Fruit fly (Drosophila melanogaster) whole organism, embryonic: ENCODE measurements around the gene gpp.

Source experiments
- Bteb2 ChIP-seq: fragments of 200-800 bp; sonication (Bioruptor generic); optimal IDR thresholded peaks from 2 replicates; lab custom pipeline; 2016; ENCODE audit warnings: missing biosample characterization, missing genetic modification characterization
- CG10147 ChIP-seq: fragments of 200-800 bp; sonication (Bioruptor generic); optimal IDR thresholded peaks from 2 replicates; lab custom pipeline; 2019; ENCODE audit warnings: missing biosample characterization, mild to moderate bottlenecking, missing genetic modification characterization, moderate library complexity
- CG10654 ChIP-seq: fragments of 200-800 bp; sonication (Bioruptor generic); optimal IDR thresholded peaks from 2 replicates; lab custom pipeline; 2016; ENCODE audit warnings: missing biosample characterization, missing genetic modification characterization
- CG10959 ChIP-seq: fragments of 200-800 bp; sonication (Bioruptor generic); IDR thresholded peaks from 2 replicates; pipeline ENCODE4 v1.3.6; 2022; ENCODE audit warnings: missing biosample characterization, missing genetic modification characterization
- CG11696 ChIP-seq: fragments of 200-800 bp; sonication (Bioruptor generic); IDR thresholded peaks from 2 replicates; pipeline ENCODE4 v1.3.6; 2022; ENCODE audit warnings: missing biosample characterization, missing genetic modification characterization
- CG12391 ChIP-seq: fragments of 200-800 bp; sonication (Bioruptor generic); optimal IDR thresholded peaks from 3 replicates; lab custom pipeline; 2018; ENCODE audit warnings: missing biosample characterization, mild to moderate bottlenecking, missing genetic modification characterization, moderate library complexity
- CG12744 ChIP-seq: fragments of 200-800 bp; sonication (Bioruptor generic); optimal IDR thresholded peaks from 2 replicates; lab custom pipeline; 2016; ENCODE audit warnings: missing biosample characterization, missing genetic modification characterization
- CG15479 ChIP-seq: fragments of 200-800 bp; sonication (Bioruptor generic); optimal IDR thresholded peaks from 3 replicates; lab custom pipeline; 2019; ENCODE audit warnings: missing biosample characterization, mild to moderate bottlenecking, missing genetic modification characterization, moderate library complexity
- CG17359 ChIP-seq: fragments of 200-800 bp; sonication (Bioruptor generic); optimal IDR thresholded peaks from 3 replicates; lab custom pipeline; 2018; ENCODE audit warnings: missing biosample characterization, mild to moderate bottlenecking, missing genetic modification characterization, moderate library complexity
- CG18764 ChIP-seq: fragments of 200-800 bp; sonication (Bioruptor generic); optimal IDR thresholded peaks from 3 replicates; lab custom pipeline; 2016; ENCODE audit warnings: missing biosample characterization, missing genetic modification characterization
- CG30431 ChIP-seq: fragments of 200-800 bp; sonication (Bioruptor generic); optimal IDR thresholded peaks from 2 replicates; lab custom pipeline; 2017; ENCODE audit warnings: missing biosample characterization, missing genetic modification characterization
- CG31224 ChIP-seq: fragments of 200-800 bp; sonication (Bioruptor generic); IDR thresholded peaks from 2 replicates; pipeline ENCODE4 v1.3.6; 2022; ENCODE audit warnings: missing biosample characterization, missing genetic modification characterization
- CG32532 ChIP-seq: fragments of 200-800 bp; sonication (Bioruptor generic); IDR thresholded peaks from 2 replicates; pipeline ENCODE4 v1.3.6; 2022; ENCODE audit warnings: missing biosample characterization, missing genetic modification characterization
- CG33213 ChIP-seq: fragments of 200-800 bp; sonication (Bioruptor generic); optimal IDR thresholded peaks from 3 replicates; lab custom pipeline; 2016; ENCODE audit warnings: missing biosample characterization, missing genetic modification characterization
- CG34422 ChIP-seq: fragments of 200-800 bp; sonication (Bioruptor generic); IDR thresholded peaks from 3 replicates; pipeline ENCODE4 v1.3.6; 2022; ENCODE audit warnings: missing biosample characterization, missing genetic modification characterization
- CG4328 ChIP-seq: fragments of 200-800 bp; sonication (Bioruptor generic); optimal IDR thresholded peaks from 3 replicates; lab custom pipeline; 2017; ENCODE audit warnings: missing biosample characterization, missing genetic modification reagents, missing genetic modification characterization
- CG5245 ChIP-seq: fragments of 200-800 bp; sonication (Bioruptor generic); optimal IDR thresholded peaks from 3 replicates; lab custom pipeline; 2016; ENCODE audit warnings: missing biosample characterization, missing genetic modification characterization
- CG6765 ChIP-seq: fragments of 200-800 bp; sonication (Bioruptor generic); optimal IDR thresholded peaks from 3 replicates; lab custom pipeline; 2017; ENCODE audit warnings: missing biosample characterization, mild to moderate bottlenecking, missing genetic modification characterization
- CG8944 ChIP-seq: fragments of 200-800 bp; sonication (Bioruptor generic); optimal IDR thresholded peaks from 3 replicates; lab custom pipeline; 2016; ENCODE audit warnings: missing biosample characterization, missing genetic modification characterization
- Camta ChIP-seq: fragments of 200-800 bp; sonication (Bioruptor generic); optimal IDR thresholded peaks from 2 replicates; lab custom pipeline; 2016; ENCODE audit warnings: missing biosample characterization, missing genetic modification characterization
- Dref ChIP-seq: fragments of 200-800 bp; sonication (Bioruptor generic); IDR thresholded peaks from 2 replicates; pipeline ENCODE4 v1.3.6; 2022; ENCODE audit warnings: missing biosample characterization, missing genetic modification characterization
- E2f1 ChIP-seq: fragments of 200-800 bp; sonication (Bioruptor generic); IDR thresholded peaks from 2 replicates; pipeline ENCODE4 v1.3.6; 2022; ENCODE audit warnings: missing biosample characterization, missing genetic modification characterization
- ERR ChIP-seq: fragments of 200-800 bp; sonication (Bioruptor generic); optimal IDR thresholded peaks from 2 replicates; lab custom pipeline; 2016; ENCODE audit warnings: missing biosample characterization, missing genetic modification characterization
- Elba2 ChIP-seq: fragments of 200-800 bp; sonication (Bioruptor generic); optimal IDR thresholded peaks from 3 replicates; lab custom pipeline; 2016; ENCODE audit warnings: missing biosample characterization, missing genetic modification characterization
- Fer3 ChIP-seq: fragments of 200-800 bp; sonication (Bioruptor generic); optimal IDR thresholded peaks from 2 replicates; lab custom pipeline; 2018; ENCODE audit warnings: missing biosample characterization, mild to moderate bottlenecking, missing genetic modification characterization, moderate library complexity
- HLH4C ChIP-seq: fragments of 200-800 bp; sonication (Bioruptor generic); IDR thresholded peaks from 3 replicates; pipeline ENCODE4 v1.3.6; 2022; ENCODE audit warnings: missing biosample characterization, missing genetic modification characterization; ENCODE audit not compliant: partially characterized antibody
- HLHmδ ChIP-seq: fragments of 200-800 bp; sonication (Bioruptor generic); optimal IDR thresholded peaks from 2 replicates; lab custom pipeline; 2018; ENCODE audit warnings: missing biosample characterization, mild to moderate bottlenecking, missing genetic modification characterization, moderate library complexity
- HmgZ ChIP-seq: fragments of 200-800 bp; sonication (Bioruptor generic); optimal IDR thresholded peaks from 2 replicates; lab custom pipeline; 2018; ENCODE audit warnings: missing biosample characterization, mild to moderate bottlenecking, missing genetic modification characterization
- Lhr ChIP-seq: fragments of 200-800 bp; sonication (Bioruptor generic); optimal IDR thresholded peaks from 3 replicates; lab custom pipeline; 2017; ENCODE audit warnings: mild to moderate bottlenecking, missing biosample characterization, missing genetic modification reagents, missing genetic modification characterization
- Lim3 ChIP-seq: fragments of 200-800 bp; sonication (Bioruptor generic); IDR thresholded peaks from 2 replicates; pipeline ENCODE4 v1.3.6; 2022; ENCODE audit warnings: missing biosample characterization, missing genetic modification characterization
- Oli ChIP-seq: fragments of 200-800 bp; sonication (Bioruptor generic); optimal IDR thresholded peaks from 2 replicates; lab custom pipeline; 2018; ENCODE audit warnings: missing biosample characterization, mild to moderate bottlenecking, missing genetic modification characterization, moderate library complexity
- Pdp1 ChIP-seq, 2 experiments: fragments of 200-800 bp; sonication (Bioruptor generic); optimal IDR thresholded peaks; 3 replicates each; lab custom pipeline; 2016; ENCODE audit warnings: missing biosample characterization in 2 of 2, missing genetic modification characterization in 2 of 2, mild to moderate bottlenecking in 1 of 2, moderate library complexity in 1 of 2
- Scr ChIP-seq: fragments of 200-800 bp; sonication (Bioruptor generic); IDR thresholded peaks from 2 replicates; pipeline ENCODE4 v1.3.6; 2022; ENCODE audit warnings: missing biosample characterization, missing genetic modification characterization; ENCODE audit not compliant: partially characterized antibody
- ci ChIP-seq: fragments of 200-800 bp; sonication (Bioruptor generic); IDR thresholded peaks from 3 replicates; pipeline ENCODE4 v1.3.6; 2022; ENCODE audit warnings: missing biosample characterization, missing genetic modification characterization
- crc ChIP-seq: fragments of 200-800 bp; sonication (Bioruptor generic); optimal IDR thresholded peaks from 2 replicates; lab custom pipeline; 2016; ENCODE audit warnings: missing biosample characterization, missing genetic modification characterization
- crp ChIP-seq, 2 experiments: fragments of 200-800 bp; sonication (Bioruptor generic); optimal IDR thresholded peaks; 2 replicates in 1 of 2; 3 replicates in 1 of 2; lab custom pipeline; 2017; ENCODE audit warnings: missing biosample characterization in 2 of 2, missing genetic modification characterization in 2 of 2, mild to moderate bottlenecking in 1 of 2, moderate library complexity in 1 of 2
- dan ChIP-seq: fragments of 200-800 bp; sonication (Bioruptor generic); IDR thresholded peaks from 2 replicates; pipeline ENCODE4 v1.3.6; 2022; ENCODE audit warnings: missing biosample characterization, missing genetic modification characterization
- eyg ChIP-seq: fragments of 200-800 bp; sonication (Bioruptor generic); optimal IDR thresholded peaks from 3 replicates; lab custom pipeline; 2016; ENCODE audit warnings: missing biosample characterization, missing genetic modification characterization
- h ChIP-seq: fragments of >200 bp; optimal IDR thresholded peaks from 2 replicates; lab custom pipeline; 2017
- jigr1 ChIP-seq: fragments of 200-800 bp; sonication (Bioruptor generic); IDR thresholded peaks from 3 replicates; pipeline ENCODE4 v1.3.6; 2022; ENCODE audit warnings: missing biosample characterization, missing genetic modification characterization
- kay ChIP-seq: fragments of 200-800 bp; sonication (Bioruptor generic); optimal IDR thresholded peaks from 2 replicates; lab custom pipeline; 2016; ENCODE audit warnings: missing biosample characterization, missing genetic modification characterization
- lola ChIP-seq, 3 experiments: fragments of >200 bp in 2 of 3; fragments of 200-800 bp in 1 of 3; sonication (Bioruptor generic) in 1 of 3; optimal IDR thresholded peaks; 2 replicates each; lab custom pipeline; 2017 to 2019; ENCODE audit warnings: missing biosample characterization in 3 of 3, missing genetic modification characterization in 3 of 3, mild to moderate bottlenecking in 1 of 3, moderate library complexity in 1 of 3
- mld ChIP-seq: fragments of 200-800 bp; sonication (Bioruptor generic); IDR thresholded peaks from 3 replicates; pipeline ENCODE4 v1.3.6; 2022; ENCODE audit warnings: missing biosample characterization, missing genetic modification characterization; ENCODE audit not compliant: partially characterized antibody
- tin ChIP-seq: fragments of 200-800 bp; sonication (Bioruptor generic); optimal IDR thresholded peaks from 3 replicates; lab custom pipeline; 2016; ENCODE audit warnings: missing biosample characterization, missing genetic modification characterization
- toy ChIP-seq: fragments of 200-800 bp; sonication (Bioruptor generic); IDR thresholded peaks from 2 replicates; pipeline ENCODE4 v1.3.6; 2022; ENCODE audit warnings: missing biosample characterization, missing genetic modification characterization
- tx ChIP-seq: fragments of 200-800 bp; sonication (Bioruptor generic); optimal IDR thresholded peaks from 2 replicates; lab custom pipeline; 2016; ENCODE audit warnings: missing biosample characterization, missing genetic modification characterization
- unpg ChIP-seq: fragments of 200-800 bp; sonication (Bioruptor generic); optimal IDR thresholded peaks from 3 replicates; lab custom pipeline; 2018; ENCODE audit warnings: missing biosample characterization, mild to moderate bottlenecking, missing genetic modification characterization, moderate library complexity
- vfl ChIP-seq: fragments of 200-800 bp; sonication (Bioruptor generic); optimal IDR thresholded peaks from 2 replicates; lab custom pipeline; 2016; ENCODE audit warnings: missing biosample characterization, missing genetic modification characterization
- wek ChIP-seq: fragments of 200-800 bp; sonication (Bioruptor generic); optimal IDR thresholded peaks from 3 replicates; lab custom pipeline; 2018; ENCODE audit warnings: missing biosample characterization, mild to moderate bottlenecking, missing genetic modification characterization, moderate library complexity

Gene gpp

DNA sequence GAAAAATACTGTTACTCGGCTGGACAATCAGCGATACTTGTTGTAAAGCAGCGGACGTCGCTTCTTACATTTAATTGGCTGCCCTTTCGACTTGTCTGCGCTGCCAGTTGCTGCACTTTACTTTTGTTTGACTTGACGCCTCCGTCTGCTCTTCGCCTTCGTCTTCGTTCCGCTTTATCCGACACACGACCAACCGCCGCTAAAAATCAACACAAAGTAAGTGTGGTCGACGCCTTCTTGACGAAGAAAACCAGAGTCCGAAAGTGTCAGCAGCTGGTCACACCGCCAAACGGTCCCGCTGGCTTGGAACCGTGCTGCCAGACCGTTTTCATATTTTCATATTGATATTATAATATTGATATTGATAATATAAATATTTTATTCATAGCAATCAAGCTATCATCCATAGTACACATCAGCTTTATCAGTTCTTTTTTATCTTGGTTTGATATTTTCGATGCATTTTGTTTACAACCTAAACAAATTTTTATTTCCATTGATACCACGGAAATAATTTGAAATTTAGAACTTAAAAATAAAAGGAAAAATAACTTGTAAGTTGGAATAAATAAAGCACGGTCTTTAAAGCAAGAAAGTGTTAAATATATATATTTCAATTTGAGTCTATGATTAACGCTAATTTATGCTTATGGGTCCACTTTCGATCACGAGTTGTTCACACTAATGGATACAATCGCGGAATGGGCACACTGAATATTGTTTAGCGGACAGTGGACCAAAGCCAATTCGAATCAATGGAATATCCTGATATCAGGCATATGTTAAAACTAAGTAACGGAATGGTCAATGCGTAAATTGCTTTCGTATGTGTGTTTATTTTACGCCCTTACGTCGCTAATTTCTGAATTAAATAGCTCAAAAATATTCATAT lies 735 bp upstream of the gpp start, which contains the start of gene Dmtn (continued):
- peak in 1 of 2 experiments; percentile 7 for TF ChIP-seq crp (GFP tag; optimal IDR thresholded peaks at IDR 0.05; lab: Kevin White, UChicago)
- TF ChIP-seq toy (GFP tag; lab: Robert Waterston, UW), result no peak
- TF ChIP-seq CG33213 (GFP tag; lab: Kevin White, UChicago), result peak; percentile 15
- TF ChIP-seq CG34422, result no peak
- TF ChIP-seq Camta, result no peak
- peak; percentile 41 for TF ChIP-seq ERR (GFP tag; lab: Kevin White, UChicago)
- no peak for TF ChIP-seq h (lab: Kevin White, UChicago)
- TF ChIP-seq Pdp1 (GFP tag; optimal IDR thresholded peaks at IDR 0.05; lab: Kevin White, UChicago), result peak in 1 of 2 experiments; percentile 12
- no peak for TF ChIP-seq E2f1
- TF ChIP-seq ci (GFP tag; lab: Robert Waterston, UW), result no peak
- no peak for TF ChIP-seq HLH4C
- TF ChIP-seq CG6765 (GFP tag; lab: Kevin White, UChicago), result no peak
- TF ChIP-seq dan, result no peak
- TF ChIP-seq CG15479 (GFP tag; lab: Kevin White, UChicago), result no peak
- TF ChIP-seq CG30431 (GFP tag; lab: Kevin White, UChicago), result peak; percentile 2
- peak; percentile 80 for TF ChIP-seq Lhr (GFP tag; lab: Kevin White, UChicago)
- no peak for TF ChIP-seq unpg (GFP tag; lab: Kevin White, UChicago)
- TF ChIP-seq vfl (GFP tag; lab: Kevin White, UChicago), result no peak
- no peak for TF ChIP-seq crc (GFP tag; lab: Kevin White, UChicago)
- TF ChIP-seq CG10147 (GFP tag; lab: Kevin White, UChicago), result peak; percentile 38
- TF ChIP-seq Bteb2, result no peak
- TF ChIP-seq Fer3 (tag; lab: Kevin White, UChicago), result no peak
- TF ChIP-seq wek (GFP tag; lab: Kevin White, UChicago), result peak; percentile 46
- no peak for TF ChIP-seq Scr (GFP tag; lab: Robert Waterston, UW)
- peak; percentile 7 for TF ChIP-seq CG10654
- TF ChIP-seq CG31224 (GFP tag; lab: Robert Waterston, UW), result no peak
- no peak for TF ChIP-seq eyg
- TF ChIP-seq mld (GFP tag; lab: Robert Waterston, UW), result no peak
- TF ChIP-seq Oli (tag; lab: Kevin White, UChicago), result peak; percentile 25
- TF ChIP-seq Lim3 (GFP tag; lab: Robert Waterston, UW), result no peak
- no peak for TF ChIP-seq Dref (GFP tag; lab: Robert Waterston, UW)
- TF ChIP-seq CG12391 (tag; lab: Kevin White, UChicago), result peak; percentile 62
- TF ChIP-seq CG11696, result no peak
- TF ChIP-seq CG32532, result no peak
- TF ChIP-seq CG17359, result peak; percentile 30
- TF ChIP-seq HmgZ, result no peak
- no peak for TF ChIP-seq CG12744 (GFP tag; lab: Kevin White, UChicago)
- peak; percentile 43 for TF ChIP-seq Elba2 (GFP tag; lab: Kevin White, UChicago)
- TF ChIP-seq lola (GFP tag; optimal IDR thresholded peaks at IDR 0.05; lab: Kevin White, UChicago), result peak in 1 of 3 experiments; percentile 20
- no peak for TF ChIP-seq CG4328 (GFP tag; lab: Kevin White, UChicago)
- no peak for TF ChIP-seq CG10959 (GFP tag; lab: Robert Waterston, UW)
- TF ChIP-seq CG5245 (GFP tag; lab: Kevin White, UChicago), result no peak
- TF ChIP-seq HLHmδ, result peak; percentile 93
- no peak for TF ChIP-seq jigr1 (GFP tag; lab: Robert Waterston, UW)
- TF ChIP-seq CG18764, result no peak
- no peak for TF ChIP-seq tx (GFP tag; lab: Kevin White, UChicago)
- TF ChIP-seq tin (GFP tag; lab: Kevin White, UChicago), result no peak
- TF ChIP-seq kay (GFP tag; lab: Kevin White, UChicago), result no peak
- no peak for TF ChIP-seq CG8944 (GFP tag; lab: Kevin White, UChicago)
